Fruit fly (Drosophila melanogaster) whole organism, embryonic: Measurements from ENCODE around the gene CG12182.

Source experiments
- Asciz ChIP-seq: fragments of 200-800 bp; sonication (Bioruptor generic); optimal IDR thresholded peaks from 2 replicates; lab custom pipeline; 2017; ENCODE audit warnings: missing biosample characterization, mild to moderate bottlenecking, missing genetic modification characterization, missing genetic modification reagents
- Bdp1 ChIP-seq: fragments of 200-800 bp; sonication (Bioruptor generic); optimal IDR thresholded peaks from 3 replicates; lab custom pipeline; 2016; ENCODE audit warnings: missing biosample characterization, missing genetic modification characterization
- CG10543 ChIP-seq: fragments of 200-800 bp; sonication (Bioruptor generic); optimal IDR thresholded peaks from 3 replicates; lab custom pipeline; 2017; ENCODE audit warnings: missing biosample characterization, mild to moderate bottlenecking, missing genetic modification characterization, moderate library complexity
- CG11695 ChIP-seq: fragments of 200-800 bp; sonication (Bioruptor generic); IDR thresholded peaks from 3 replicates; pipeline ENCODE4 v1.3.6; 2022; ENCODE audit warnings: missing biosample characterization, missing genetic modification characterization
- CG11696 ChIP-seq: fragments of 200-800 bp; sonication (Bioruptor generic); IDR thresholded peaks from 2 replicates; pipeline ENCODE4 v1.3.6; 2022; ENCODE audit warnings: missing biosample characterization, missing genetic modification characterization
- CG1233 ChIP-seq: fragments of 200-800 bp; sonication (Bioruptor generic); optimal IDR thresholded peaks from 4 replicates; lab custom pipeline; 2018; ENCODE audit warnings: missing biosample characterization, mild to moderate bottlenecking, missing genetic modification characterization
- CG12769 ChIP-seq: fragments of 200-800 bp; sonication (Bioruptor generic); optimal IDR thresholded peaks from 2 replicates; lab custom pipeline; 2019; ENCODE audit warnings: missing biosample characterization, mild to moderate bottlenecking, missing genetic modification characterization, moderate library complexity
- CG16815 ChIP-seq: fragments of 200-800 bp; sonication (Bioruptor generic); optimal IDR thresholded peaks from 3 replicates; lab custom pipeline; 2017; ENCODE audit warnings: missing biosample characterization, mild to moderate bottlenecking, missing genetic modification characterization
- CG17802 ChIP-seq: fragments of 200-800 bp; sonication (Bioruptor generic); optimal IDR thresholded peaks from 2 replicates; lab custom pipeline; 2018; ENCODE audit warnings: missing biosample characterization, mild to moderate bottlenecking, missing genetic modification characterization, moderate library complexity
- CG30431 ChIP-seq: fragments of 200-800 bp; sonication (Bioruptor generic); optimal IDR thresholded peaks from 2 replicates; lab custom pipeline; 2017; ENCODE audit warnings: missing biosample characterization, missing genetic modification characterization
- CG3065 ChIP-seq: fragments of 200-800 bp; sonication (Bioruptor generic); optimal IDR thresholded peaks from 2 replicates; lab custom pipeline; 2016; ENCODE audit warnings: missing biosample characterization, missing genetic modification characterization
- CG3726 ChIP-seq: fragments of 200-800 bp; sonication (Bioruptor generic); IDR thresholded peaks from 3 replicates; pipeline ENCODE4, ENCODE4 v1.3.6; 2022; ENCODE audit warnings: missing biosample characterization, missing genetic modification characterization
- CG4820 ChIP-seq: fragments of 200-800 bp; sonication (Bioruptor generic); optimal IDR thresholded peaks from 3 replicates; lab custom pipeline; 2016; ENCODE audit warnings: missing biosample characterization, missing genetic modification characterization
- CG6272 ChIP-seq: fragments of 200-800 bp; sonication (Bioruptor generic); IDR thresholded peaks from 2 replicates; pipeline ENCODE4 v1.3.6; 2022; ENCODE audit warnings: missing biosample characterization, missing genetic modification characterization
- CG7786 ChIP-seq: fragments of 200-800 bp; sonication (Bioruptor generic); optimal IDR thresholded peaks from 2 replicates; lab custom pipeline; 2016; ENCODE audit warnings: missing biosample characterization, missing genetic modification characterization
- CG7987 ChIP-seq: fragments of 200-800 bp; sonication (Bioruptor generic); optimal IDR thresholded peaks from 2 replicates; lab custom pipeline; 2018; ENCODE audit warnings: missing biosample characterization, mild to moderate bottlenecking, missing genetic modification characterization, moderate library complexity
- CG8089 ChIP-seq: fragments of 200-800 bp; sonication (Bioruptor generic); optimal IDR thresholded peaks from 3 replicates; lab custom pipeline; 2016; ENCODE audit warnings: missing biosample characterization, missing genetic modification characterization
- CG9727 ChIP-seq: fragments of 200-800 bp; sonication (Bioruptor generic); optimal IDR thresholded peaks from 3 replicates; lab custom pipeline; 2017; ENCODE audit warnings: missing biosample characterization, mild to moderate bottlenecking, missing genetic modification characterization
- CTCF ChIP-seq: fragments of 200-800 bp; sonication (Bioruptor generic); optimal IDR thresholded peaks from 2 replicates; lab custom pipeline; 2017; ENCODE audit warnings: missing biosample characterization, mild to moderate bottlenecking, missing genetic modification characterization, moderate library complexity
- CoRest ChIP-seq: fragments of 200-800 bp; sonication (Bioruptor generic); optimal IDR thresholded peaks from 3 replicates; lab custom pipeline; 2018; ENCODE audit warnings: missing biosample characterization, mild to moderate bottlenecking, missing genetic modification characterization, moderate library complexity
- Dbx ChIP-seq: fragments of 200-800 bp; sonication (Bioruptor generic); IDR thresholded peaks from 3 replicates; pipeline ENCODE4 v1.3.6; 2022; ENCODE audit warnings: missing biosample characterization, missing genetic modification characterization
- Dfd ChIP-seq, 2 experiments: fragments of >200 bp; optimal IDR thresholded peaks; 2 replicates each; lab custom pipeline; 2017; ENCODE audit warnings: missing biosample characterization in 2 of 2, missing genetic modification characterization in 2 of 2
- Lpt ChIP-seq: fragments of >200 bp; optimal IDR thresholded peaks from 2 replicates; lab custom pipeline; 2018; ENCODE audit warnings: missing biosample characterization, missing genetic modification characterization
- MESR4 ChIP-seq: fragments of 200-800 bp; sonication (Bioruptor generic); optimal IDR thresholded peaks from 2 replicates; lab custom pipeline; 2018; ENCODE audit warnings: missing biosample characterization, mild to moderate bottlenecking, missing genetic modification characterization, moderate library complexity
- Mes4 ChIP-seq: fragments of 200-800 bp; sonication (Bioruptor generic); optimal IDR thresholded peaks from 2 replicates; lab custom pipeline; 2016; ENCODE audit warnings: missing biosample characterization, missing genetic modification characterization
- Myb ChIP-seq: fragments of 200-800 bp; sonication (Bioruptor generic); optimal IDR thresholded peaks from 2 replicates; lab custom pipeline; 2016; ENCODE audit warnings: missing biosample characterization, missing genetic modification characterization
- NC2α ChIP-seq: fragments of 200-800 bp; sonication (Bioruptor generic); optimal IDR thresholded peaks from 2 replicates; lab custom pipeline; 2016; ENCODE audit warnings: missing biosample characterization, missing genetic modification characterization
- NC2β ChIP-seq: fragments of 200-800 bp; sonication (Bioruptor generic); optimal IDR thresholded peaks from 2 replicates; lab custom pipeline; 2016; ENCODE audit warnings: missing biosample characterization, missing genetic modification characterization
- Opbp ChIP-seq: fragments of 200-800 bp; sonication (Bioruptor generic); IDR thresholded peaks from 3 replicates; pipeline ENCODE4 v1.3.6; 2022; ENCODE audit warnings: missing biosample characterization, missing genetic modification characterization; ENCODE audit not compliant: partially characterized antibody
- Ravus ChIP-seq: fragments of 200-800 bp; sonication (Bioruptor generic); IDR thresholded peaks from 2 replicates; pipeline ENCODE4 v1.3.6; 2022; ENCODE audit warnings: missing biosample characterization, missing genetic modification characterization
- Sin3A ChIP-seq: fragments of >200 bp; optimal IDR thresholded peaks from 2 replicates; lab custom pipeline; 2018
- Sry-δ ChIP-seq: fragments of 200-800 bp; sonication (Bioruptor generic); optimal IDR thresholded peaks from 2 replicates; lab custom pipeline; 2016; ENCODE audit warnings: missing biosample characterization, missing genetic modification characterization
- Taf1 ChIP-seq: fragments of 200-800 bp; sonication (Bioruptor generic); IDR thresholded peaks from 2 replicates; pipeline ENCODE4 v1.3.6; 2022; ENCODE audit warnings: missing biosample characterization, missing genetic modification characterization
- cato ChIP-seq: fragments of 200-800 bp; sonication (Bioruptor generic); optimal IDR thresholded peaks from 2 replicates; lab custom pipeline; 2016; ENCODE audit warnings: missing biosample characterization, missing genetic modification characterization, borderline replicate concordance
- chif ChIP-seq, 2 experiments: fragments of 200-800 bp; sonication (Bioruptor generic); optimal IDR thresholded peaks; 3 replicates each; lab custom pipeline; 2016; ENCODE audit warnings: missing biosample characterization in 2 of 2, missing genetic modification characterization in 2 of 2
- crp ChIP-seq, 2 experiments: fragments of 200-800 bp; sonication (Bioruptor generic); optimal IDR thresholded peaks; 2 replicates in 1 of 2; 3 replicates in 1 of 2; lab custom pipeline; 2017; ENCODE audit warnings: missing biosample characterization in 2 of 2, missing genetic modification characterization in 2 of 2, mild to moderate bottlenecking in 1 of 2, moderate library complexity in 1 of 2
- esg ChIP-seq: fragments of 200-800 bp; sonication (Bioruptor generic); conservative IDR thresholded peaks from 2 replicates; pipeline ENCODE4 v1.3.6; 2022; ENCODE audit warnings: missing biosample characterization, missing genetic modification characterization
- eyg ChIP-seq: fragments of 200-800 bp; sonication (Bioruptor generic); optimal IDR thresholded peaks from 3 replicates; lab custom pipeline; 2016; ENCODE audit warnings: missing biosample characterization, missing genetic modification characterization
- hth ChIP-seq: fragments of >200 bp; optimal IDR thresholded peaks from 2 replicates; lab custom pipeline; 2017; ENCODE audit warnings: inconsistent platforms
- jumu ChIP-seq: fragments of 200-800 bp; sonication (Bioruptor generic); optimal IDR thresholded peaks from 3 replicates; lab custom pipeline; 2016; ENCODE audit warnings: missing biosample characterization, missing genetic modification characterization
- lmd ChIP-seq: fragments of 200-800 bp; sonication (Bioruptor generic); IDR thresholded peaks from 2 replicates; pipeline ENCODE4 v1.3.6; 2022; ENCODE audit warnings: missing biosample characterization, missing genetic modification characterization
- oc ChIP-seq: fragments of 200-800 bp; sonication (Bioruptor generic); optimal IDR thresholded peaks from 2 replicates; lab custom pipeline; 2018; ENCODE audit warnings: missing biosample characterization, mild to moderate bottlenecking, missing genetic modification characterization, moderate library complexity
- onecut ChIP-seq: fragments of 200-800 bp; sonication (Bioruptor generic); IDR thresholded peaks from 2 replicates; pipeline ENCODE4 v1.3.6; 2022; ENCODE audit warnings: missing biosample characterization, missing genetic modification characterization
- otp ChIP-seq: fragments of 200-800 bp; sonication (Bioruptor generic); IDR thresholded peaks from 3 replicates; pipeline ENCODE4, ENCODE4 v1.3.6; 2022; ENCODE audit warnings: missing biosample characterization, missing genetic modification characterization
- pan ChIP-seq, 4 experiments: fragments of >200 bp in 3 of 4; fragments of 200-800 bp in 1 of 4; sonication (Bioruptor generic) in 1 of 4; optimal IDR thresholded peaks in 3 of 4; IDR thresholded peaks in 1 of 4; 2 replicates each; pipeline versions ENCODE4 v1.3.6 to Lab custom; 2017 to 2022; ENCODE audit warnings: missing biosample characterization in 2 of 4, missing genetic modification characterization in 2 of 4, mixed read lengths in 1 of 4
- prd ChIP-seq, 3 experiments: fragments of >200 bp in 2 of 3; fragments of 200-800 bp in 1 of 3; sonication (Bioruptor generic) in 1 of 3; optimal IDR thresholded peaks in 2 of 3; IDR thresholded peaks in 1 of 3; 2 replicates in 2 of 3; 3 replicates in 1 of 3; pipeline versions ENCODE4 v1.3.6 to Lab custom; 2017 to 2022; ENCODE audit warnings: missing biosample characterization in 1 of 3, missing genetic modification characterization in 1 of 3
- psq ChIP-seq: fragments of 200-800 bp; sonication (Bioruptor generic); optimal IDR thresholded peaks from 2 replicates; lab custom pipeline; 2017; ENCODE audit warnings: missing biosample characterization, missing genetic modification characterization
- tin ChIP-seq: fragments of 200-800 bp; sonication (Bioruptor generic); optimal IDR thresholded peaks from 3 replicates; lab custom pipeline; 2016; ENCODE audit warnings: missing biosample characterization, missing genetic modification characterization
- usp ChIP-seq: fragments of >200 bp; optimal IDR thresholded peaks from 2 replicates; lab custom pipeline; 2017; ENCODE audit warnings: missing biosample characterization, missing genetic modification characterization
- zf30C ChIP-seq: fragments of 200-800 bp; sonication (Bioruptor generic); optimal IDR thresholded peaks from 3 replicates; lab custom pipeline; 2018; ENCODE audit warnings: missing biosample characterization, mild to moderate bottlenecking, missing genetic modification characterization

Gene CG12182

DNA sequence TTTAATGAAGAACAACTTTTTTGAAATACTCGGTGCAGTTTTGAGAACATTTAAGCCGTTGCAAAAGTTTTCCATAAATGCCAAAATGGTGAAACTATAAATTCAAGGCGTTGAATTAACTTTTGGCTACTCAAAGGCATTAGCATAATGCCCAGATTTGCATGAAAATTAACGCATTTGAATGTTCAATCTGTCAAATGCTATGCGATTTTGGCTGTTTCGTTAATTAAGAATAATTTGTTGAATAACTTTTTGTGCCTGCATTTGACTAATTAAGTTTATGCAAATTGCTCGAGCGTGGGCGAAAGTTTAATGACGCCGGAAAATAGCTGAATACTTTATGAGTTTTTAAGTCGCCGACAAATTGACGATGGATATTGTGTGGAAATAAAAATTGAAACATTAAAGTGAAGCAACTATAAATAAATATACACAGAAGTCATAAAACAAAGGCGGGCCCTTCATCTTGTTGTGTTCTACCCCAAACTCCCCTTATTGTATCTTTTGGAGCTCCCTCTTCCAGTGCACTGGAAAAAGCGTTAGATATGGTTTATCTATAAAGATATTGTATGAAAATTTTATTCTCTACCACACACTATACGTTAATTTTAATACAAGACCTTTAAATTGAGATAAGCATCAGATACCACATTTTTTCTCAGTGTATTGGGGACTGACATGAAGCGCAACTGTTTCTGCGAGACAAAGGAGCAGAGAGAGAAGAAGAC is 47.1 kb downstream of the CG12182 start (continued):
- TF ChIP-seq hth (no peak), usp (GFP tag; lab: Kevin White, UChicago) (no peak), CG12769 (tag; lab: Kevin White, UChicago) (peak; percentile 27), chif (GFP tag; optimal IDR thresholded peaks at IDR 0.05; lab: Kevin White, UChicago) (peak; percentile 49 to 76), lmd (GFP tag; lab: Robert Waterston, UW) (peak; percentile 44; the same call in 1 of the 2 replicates), Ravus (GFP tag; lab: Robert Waterston, UW) (no peak), zf30C (GFP tag; lab: Kevin White, UChicago) (peak; percentile 69), Lpt (GFP tag; lab: Kevin White, UChicago) (no peak), CTCF (GFP tag; lab: Kevin White, UChicago) (peak; percentile 12), onecut (GFP tag; lab: Robert Waterston, UW) (peak; percentile 46; the same call in 1 of the 2 replicates), CG11695 (GFP tag; lab: Robert Waterston, UW) (peak; percentile 46; the same call in 1 of the 3 replicates), Myb (peak; percentile 8), CG1233 (peak; percentile 9), Sin3A (lab: Kevin White, UChicago) (no peak), tin (GFP tag; lab: Kevin White, UChicago) (peak; percentile 75), Dbx (GFP tag; lab: Robert Waterston, UW) (peak; percentile 13; the same call in 1 of the 3 replicates), NC2α (GFP tag; lab: Kevin White, UChicago) (no peak), CG10543 (GFP tag; lab: Kevin White, UChicago) (no peak), NC2β (GFP tag; lab: Kevin White, UChicago) (peak; percentile 72), CG16815 (GFP tag; lab: Kevin White, UChicago) (peak; percentile 48), MESR4 (GFP tag; lab: Kevin White, UChicago) (no peak), CG7987 (GFP tag; lab: Kevin White, UChicago) (peak; percentile 32), Bdp1 (GFP tag; lab: Kevin White, UChicago) (no peak), Sry-δ (GFP tag; lab: Kevin White, UChicago) (peak; percentile 24), cato (GFP tag; lab: Kevin White, UChicago) (peak; percentile 27), oc (peak; percentile 64), Mes4 (GFP tag; lab: Kevin White, UChicago) (peak; percentile 52), CG8089 (peak; percentile 22), CG3726 (GFP tag; lab: Robert Waterston, UW) (no peak), jumu (GFP tag; lab: Kevin White, UChicago) (peak; percentile 55), pan (optimal IDR thresholded peaks at IDR 0.05; lab: Kevin White, UChicago) (no peak), pan (GFP tag; optimal IDR thresholded peaks at IDR 0.05 in 1 of 2, IDR thresholded peaks at IDR 0.05 in 1 of 2) (peak in 1 of 2 experiments; percentile 64), psq (GFP tag; lab: Kevin White, UChicago) (peak; percentile 45), CG9727 (GFP tag; lab: Kevin White, UChicago) (peak; percentile 78), prd (optimal IDR thresholded peaks at IDR 0.05; lab: Kevin White, UChicago) (no peak), prd (GFP tag; IDR thresholded peaks at IDR 0.05; lab: Robert Waterston, UW) (no peak; the same call in 2 of the 3 replicates), Dfd (GFP tag; optimal IDR thresholded peaks at IDR 0.05; lab: Kevin White, UChicago) (no peak), Opbp (GFP tag; lab: Robert Waterston, UW) (no peak), otp (GFP tag; lab: Robert Waterston, UW) (peak; percentile 51; the same call in 1 of the 3 replicates), CG3065 (GFP tag; lab: Kevin White, UChicago) (peak; percentile 6), CG11696 (GFP tag; lab: Robert Waterston, UW) (no peak), crp (GFP tag; optimal IDR thresholded peaks at IDR 0.05; lab: Kevin White, UChicago) (no peak), esg (GFP tag; lab: Robert Waterston, UW) (peak; percentile 52), CG17802 (peak; percentile 19), Taf1 (GFP tag; lab: Robert Waterston, UW) (no peak), CG6272 (no peak), CG4820 (GFP tag; lab: Kevin White, UChicago) (peak; percentile 69), Asciz (GFP tag; lab: Kevin White, UChicago) (peak; percentile 66), CG7786 (peak; percentile 51), CG30431 (peak; percentile 37), eyg (GFP tag; lab: Kevin White, UChicago) (peak; percentile 10), CoRest (tag; lab: Kevin White, UChicago) (peak; percentile 65)
